Fruit fly (Drosophila melanogaster) whole organism, embryonic: ENCODE data around the gene cpx.

ENCODE experiments used
- Awh ChIP-seq: fragments of 200-800 bp; sonication (Bioruptor generic); IDR thresholded peaks from 2 replicates; pipeline ENCODE4, ENCODE4 v1.3.6; 2022; ENCODE audit warnings: missing biosample characterization, missing genetic modification characterization
- CG10431 ChIP-seq: fragments of 200-800 bp; sonication (Bioruptor generic); optimal IDR thresholded peaks from 3 replicates; lab custom pipeline; 2018; ENCODE audit warnings: missing biosample characterization, mild to moderate bottlenecking, missing genetic modification characterization
- CG10959 ChIP-seq: fragments of 200-800 bp; sonication (Bioruptor generic); IDR thresholded peaks from 2 replicates; pipeline ENCODE4 v1.3.6; 2022; ENCODE audit warnings: missing biosample characterization, missing genetic modification characterization
- CG12659 ChIP-seq: fragments of 200-800 bp; sonication (Bioruptor generic); optimal IDR thresholded peaks from 3 replicates; lab custom pipeline; 2017; ENCODE audit warnings: mild to moderate bottlenecking, missing biosample characterization, missing genetic modification reagents, missing genetic modification characterization
- CG13894 ChIP-seq: fragments of 200-800 bp; sonication (Bioruptor generic); optimal IDR thresholded peaks from 3 replicates; lab custom pipeline; 2018; ENCODE audit warnings: missing biosample characterization, mild to moderate bottlenecking, missing genetic modification characterization, moderate library complexity
- CG18262 ChIP-seq: fragments of 200-800 bp; optimal IDR thresholded peaks from 3 replicates; lab custom pipeline; 2019; ENCODE audit warnings: missing biosample characterization, mild to moderate bottlenecking, missing genetic modification characterization, moderate library complexity
- CG1832 ChIP-seq: fragments of 200-800 bp; sonication (Bioruptor generic); optimal IDR thresholded peaks from 2 replicates; lab custom pipeline; 2017; ENCODE audit warnings: missing biosample characterization, mild to moderate bottlenecking, missing genetic modification characterization, inconsistent platforms
- CG18476 ChIP-seq: fragments of 200-800 bp; sonication (Bioruptor generic); optimal IDR thresholded peaks from 2 replicates; lab custom pipeline; 2016; ENCODE audit warnings: missing biosample characterization, mild to moderate bottlenecking, missing genetic modification characterization
- CG2199 ChIP-seq: fragments of 200-800 bp; sonication (Bioruptor generic); IDR thresholded peaks from 3 replicates; pipeline ENCODE4 v1.3.6; 2022; ENCODE audit warnings: missing biosample characterization, missing genetic modification characterization
- CG31388 ChIP-seq: fragments of 200-800 bp; sonication (Bioruptor generic); optimal IDR thresholded peaks from 2 replicates; lab custom pipeline; 2016; ENCODE audit warnings: missing biosample characterization, missing genetic modification characterization
- CG32532 ChIP-seq: fragments of 200-800 bp; sonication (Bioruptor generic); IDR thresholded peaks from 2 replicates; pipeline ENCODE4 v1.3.6; 2022; ENCODE audit warnings: missing biosample characterization, missing genetic modification characterization
- CG34376 ChIP-seq: fragments of 200-800 bp; sonication (Bioruptor generic); optimal IDR thresholded peaks from 2 replicates; lab custom pipeline; 2018; ENCODE audit warnings: missing biosample characterization, mild to moderate bottlenecking, missing genetic modification characterization
- CG4617 ChIP-seq: fragments of 200-800 bp; sonication (Bioruptor generic); optimal IDR thresholded peaks from 3 replicates; lab custom pipeline; 2016; ENCODE audit warnings: missing biosample characterization, missing genetic modification characterization, borderline replicate concordance
- CG8281 ChIP-seq: fragments of 200-800 bp; sonication (Bioruptor generic); optimal IDR thresholded peaks from 2 replicates; lab custom pipeline; 2018; ENCODE audit warnings: missing biosample characterization, mild to moderate bottlenecking, missing genetic modification characterization, moderate library complexity
- CG9437 ChIP-seq: fragments of 200-800 bp; sonication (Bioruptor generic); optimal IDR thresholded peaks from 2 replicates; lab custom pipeline; 2018; ENCODE audit warnings: missing biosample characterization, mild to moderate bottlenecking, missing genetic modification characterization
- CTCF ChIP-seq: fragments of 200-800 bp; sonication (Bioruptor generic); optimal IDR thresholded peaks from 2 replicates; lab custom pipeline; 2017; ENCODE audit warnings: missing biosample characterization, mild to moderate bottlenecking, missing genetic modification characterization, moderate library complexity
- Ets65A ChIP-seq: fragments of 200-800 bp; sonication (Bioruptor generic); peaks from one replicate; lab custom pipeline; 2016; ENCODE audit warnings: missing biosample characterization, missing genetic modification characterization
- Max ChIP-seq: fragments of 200-800 bp; sonication (Bioruptor generic); optimal IDR thresholded peaks from 2 replicates; lab custom pipeline; 2016; ENCODE audit warnings: missing biosample characterization, mild to moderate bottlenecking, missing genetic modification characterization
- Mrtf ChIP-seq: fragments of 200-800 bp; sonication (Bioruptor generic); IDR thresholded peaks from 3 replicates; pipeline ENCODE4 v1.3.6; 2022; ENCODE audit warnings: missing biosample characterization, missing genetic modification characterization
- Neu2 ChIP-seq: fragments of 200-800 bp; sonication (Bioruptor generic); optimal IDR thresholded peaks from 3 replicates; lab custom pipeline; 2016; ENCODE audit warnings: missing biosample characterization, missing genetic modification characterization, borderline replicate concordance
- Oli ChIP-seq: fragments of 200-800 bp; sonication (Bioruptor generic); optimal IDR thresholded peaks from 2 replicates; lab custom pipeline; 2018; ENCODE audit warnings: missing biosample characterization, mild to moderate bottlenecking, missing genetic modification characterization, moderate library complexity
- Opbp ChIP-seq: fragments of 200-800 bp; sonication (Bioruptor generic); IDR thresholded peaks from 3 replicates; pipeline ENCODE4 v1.3.6; 2022; ENCODE audit warnings: missing biosample characterization, missing genetic modification characterization; ENCODE audit not compliant: partially characterized antibody
- Optix ChIP-seq: fragments of 200-800 bp; sonication (Bioruptor generic); IDR thresholded peaks from 3 replicates; pipeline ENCODE4 v1.3.6; 2022; ENCODE audit warnings: missing biosample characterization, missing genetic modification characterization
- Spps ChIP-seq: fragments of 200-800 bp; sonication (Bioruptor generic); optimal IDR thresholded peaks from 2 replicates; lab custom pipeline; 2018; ENCODE audit warnings: missing biosample characterization, mild to moderate bottlenecking, missing genetic modification characterization
- Usf ChIP-seq: fragments of 200-800 bp; sonication (Bioruptor generic); optimal IDR thresholded peaks from 2 replicates; lab custom pipeline; 2017; ENCODE audit warnings: missing genotype, missing biosample characterization, missing genetic modification characterization
- abd-A ChIP-seq: fragments of 200-800 bp; sonication (Bioruptor generic); optimal IDR thresholded peaks from 3 replicates; lab custom pipeline; 2019; ENCODE audit warnings: missing biosample characterization, mild to moderate bottlenecking, missing genetic modification characterization, moderate library complexity
- btn ChIP-seq: fragments of 200-800 bp; sonication (Bioruptor generic); optimal IDR thresholded peaks from 2 replicates; lab custom pipeline; 2016; ENCODE audit warnings: missing biosample characterization, missing genetic modification characterization
- chinmo ChIP-seq: fragments of 200-800 bp; sonication (Bioruptor generic); IDR thresholded peaks from 4 replicates; pipeline ENCODE4 v1.3.6; 2022; ENCODE audit warnings: missing biosample characterization, missing genetic modification characterization; ENCODE audit not compliant: partially characterized antibody
- exex ChIP-seq: fragments of 200-800 bp; sonication (Bioruptor generic); optimal IDR thresholded peaks from 4 replicates; lab custom pipeline; 2018; ENCODE audit warnings: missing biosample characterization, mild to moderate bottlenecking, missing genetic modification characterization, moderate library complexity
- gce ChIP-seq: fragments of 200-800 bp; sonication (Bioruptor generic); IDR thresholded peaks from 3 replicates; pipeline ENCODE4 v1.3.6; 2022; ENCODE audit warnings: missing biosample characterization, missing genetic modification characterization
- grn ChIP-seq: fragments of 200-800 bp; sonication (Bioruptor generic); optimal IDR thresholded peaks from 3 replicates; lab custom pipeline; 2017; ENCODE audit warnings: missing biosample characterization, missing genetic modification characterization
- gt ChIP-seq: fragments of 200-800 bp; sonication (Bioruptor generic); IDR thresholded peaks from 2 replicates; pipeline ENCODE4 v1.3.6; 2022; ENCODE audit warnings: missing biosample characterization, missing genetic modification characterization
- mirr ChIP-seq: fragments of 200-800 bp; sonication (Bioruptor generic); optimal IDR thresholded peaks from 3 replicates; lab custom pipeline; 2018; ENCODE audit warnings: missing biosample characterization, mild to moderate bottlenecking, missing genetic modification characterization
- nerfin-1 ChIP-seq: fragments of 200-800 bp; sonication (Bioruptor generic); optimal IDR thresholded peaks from 3 replicates; lab custom pipeline; 2019; ENCODE audit warnings: missing biosample characterization, mild to moderate bottlenecking, missing genetic modification characterization, moderate library complexity
- nom ChIP-seq: fragments of 200-800 bp; sonication (Bioruptor generic); optimal IDR thresholded peaks from 2 replicates; lab custom pipeline; 2017; ENCODE audit warnings: missing biosample characterization, missing genetic modification characterization, mild to moderate bottlenecking, moderate library complexity, missing genetic modification reagents
- onecut ChIP-seq: fragments of 200-800 bp; sonication (Bioruptor generic); IDR thresholded peaks from 2 replicates; pipeline ENCODE4 v1.3.6; 2022; ENCODE audit warnings: missing biosample characterization, missing genetic modification characterization
- sug ChIP-seq: fragments of 200-800 bp; optimal IDR thresholded peaks from 2 replicates; lab custom pipeline; 2019; ENCODE audit warnings: missing biosample characterization, mild to moderate bottlenecking, missing genetic modification characterization, moderate library complexity

Gene cpx

dm6 chr3R:4291289-4291688, 11.3 kb downstream of the cpx start (continued):
- TF ChIP-seq CG1832 (GFP tag; lab: Kevin White, UChicago) (peak; percentile 19), nom (GFP tag; lab: Kevin White, UChicago) (peak; percentile 53), abd-A (tag; lab: Kevin White, UChicago) (peak; percentile 74), Neu2 (GFP tag; lab: Kevin White, UChicago) (no peak), gt (GFP tag; lab: Robert Waterston, UW) (no peak), chinmo (GFP tag; lab: Robert Waterston, UW) (0 out of 4 replicates have a peak, but pooled peaks have one; percentile 28), Ets65A (GFP tag; lab: Kevin White, UChicago) (peak; percentile 76)

DNA sequence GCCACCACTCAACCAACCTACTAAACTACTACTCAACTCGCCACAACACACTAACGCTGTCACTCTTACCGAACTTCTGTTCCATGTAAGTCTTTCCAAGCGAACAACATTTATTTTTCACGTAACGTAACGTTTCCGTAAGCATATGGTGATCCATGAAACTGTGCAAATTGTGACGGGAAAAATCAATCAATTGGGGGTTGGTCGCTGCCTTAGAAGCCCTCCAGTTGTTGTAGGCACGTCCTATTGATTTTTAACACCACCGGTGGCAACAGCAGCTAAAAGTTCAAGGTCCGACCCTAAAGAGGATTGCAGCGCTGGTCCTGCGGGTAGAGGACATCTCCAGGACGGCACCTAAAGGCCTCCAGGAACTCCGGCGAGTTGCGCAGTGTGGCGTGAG, 12.2 kb downstream of the cpx start:
- TF ChIP-seq Ets65A (GFP tag; lab: Kevin White, UChicago) (peak; percentile 71), CG10431 (GFP tag; lab: Kevin White, UChicago) (peak; percentile 43), nerfin-1 (no peak), onecut (GFP tag; lab: Robert Waterston, UW) (peak; percentile 94), CG9437 (peak; percentile 58)

dm6 chr3R:4294689-4295088, 14.7 kb downstream of the cpx start, which contains the start of gene Nepl11:
Gene Nepl11, minus strand, starts transcription at chr3R:4294840.
- TF ChIP-seq sug (tag; lab: Kevin White, UChicago) (peak; percentile 57), CG34376 (GFP tag; lab: Kevin White, UChicago) (peak; percentile 70), Optix (GFP tag; lab: Robert Waterston, UW) (no peak)

DNA sequence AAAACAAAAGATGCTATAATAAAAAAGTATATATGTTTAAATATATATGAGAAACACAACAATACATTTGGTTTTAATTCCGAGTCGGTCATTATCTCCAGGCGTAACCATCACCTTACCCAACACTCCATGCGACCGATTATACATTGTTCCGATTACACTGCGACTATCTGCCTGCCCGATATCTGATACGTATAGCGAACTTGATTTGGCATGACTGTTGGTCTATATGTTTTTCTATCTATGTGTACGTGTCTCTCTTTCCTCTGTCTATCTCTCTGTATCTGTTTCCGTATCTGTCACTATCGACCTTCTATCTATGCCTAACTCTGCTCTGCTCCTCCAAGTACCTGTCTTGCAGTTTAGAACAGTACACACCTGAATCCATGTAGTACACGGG, 21.5 kb downstream of the cpx start:
- TF ChIP-seq CG18262 (tag; lab: Kevin White, UChicago) = no peak
- peak; percentile 30 for TF ChIP-seq CG13894 (tag; lab: Kevin White, UChicago)
- TF ChIP-seq Max (GFP tag; lab: Kevin White, UChicago) = no peak
- no peak for TF ChIP-seq btn (GFP tag; lab: Kevin White, UChicago)
- TF ChIP-seq CG18476 (GFP tag; lab: Kevin White, UChicago) = no peak
- TF ChIP-seq Mrtf = no peak
- no peak for TF ChIP-seq CG10959 (GFP tag; lab: Robert Waterston, UW)
- no peak for TF ChIP-seq Spps (tag; lab: Kevin White, UChicago)
- TF ChIP-seq Usf = no peak
- TF ChIP-seq CG12659 (GFP tag; lab: Kevin White, UChicago) = no peak
- peak; percentile 54 for TF ChIP-seq grn (GFP tag; lab: Kevin White, UChicago)
- TF ChIP-seq Opbp (GFP tag; lab: Robert Waterston, UW) = no peak
- no peak for TF ChIP-seq CG8281 (tag; lab: Kevin White, UChicago)
- TF ChIP-seq exex (tag; lab: Kevin White, UChicago) = peak; percentile 35
- TF ChIP-seq gce (GFP tag; lab: Robert Waterston, UW) = no peak
- TF ChIP-seq Awh (GFP tag; lab: Robert Waterston, UW) = no peak
- TF ChIP-seq Oli (tag; lab: Kevin White, UChicago) = no peak
- TF ChIP-seq CG32532 (GFP tag; lab: Robert Waterston, UW) = no peak
- peak; percentile 36 for TF ChIP-seq sug (tag; lab: Kevin White, UChicago)
- TF ChIP-seq CTCF (GFP tag; lab: Kevin White, UChicago) = no peak
- no peak for TF ChIP-seq CG31388 (GFP tag; lab: Kevin White, UChicago)
- TF ChIP-seq CG4617 = no peak
- TF ChIP-seq mirr (GFP tag; lab: Kevin White, UChicago) = peak; percentile 45
- TF ChIP-seq CG2199 (GFP tag; lab: Robert Waterston, UW) = 0 out of 3 replicates have a peak, but pooled peaks have one; percentile 29
